Worm (Caenorhabditis elegans) whole organism, L1 larva: ENCODE results near the gene che-7.

Experiments used
- ama-1 ChIP-seq: fragments of 150-350 bp; optimal IDR thresholded peaks from 2 replicates; lab custom pipeline; 2014
- egl-27 ChIP-seq, 2 experiments: fragments of 150-350 bp in 1 of 2; sonication (generic microtip); optimal IDR thresholded peaks; 3 replicates each; lab custom pipeline; 2017 to 2018; ENCODE audit warnings: missing biosample characterization in 2 of 2, missing genetic modification characterization in 2 of 2, missing genetic modification reagents in 2 of 2
- irx-1 ChIP-seq: sonication (generic microtip); optimal IDR thresholded peaks from 2 replicates; lab custom pipeline; 2016; ENCODE audit warnings: missing genetic modification characterization, missing compliant biosample characterization
- sptf-1 ChIP-seq: fragments of 150-350 bp; optimal IDR thresholded peaks from 2 replicates; lab custom pipeline; 2014; ENCODE audit warnings: missing biosample characterization, missing genetic modification characterization

DNA sequence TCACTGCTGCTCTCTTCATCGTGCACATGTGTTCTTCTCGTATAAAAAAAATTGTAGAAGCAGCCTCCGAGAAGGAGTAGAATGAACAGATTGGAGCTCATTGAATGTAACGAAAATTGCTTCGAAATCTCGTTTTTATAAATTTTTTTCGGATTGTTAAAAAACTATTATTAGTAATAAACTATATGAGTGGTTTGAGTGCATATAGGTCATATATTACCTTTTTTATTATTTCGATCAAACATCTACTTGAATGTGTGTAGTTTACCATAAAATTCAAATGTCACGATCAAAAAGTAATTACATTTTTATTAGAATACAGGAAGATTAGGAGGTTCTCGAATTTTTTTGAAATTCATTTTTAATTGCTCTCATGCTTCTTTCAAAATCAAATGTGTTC, 16.2 kb downstream of the che-7 start, which contains the start of gene clec-216:
- TF ChIP-seq ama-1 (lab: Kevin White, UChicago) (no peak), sptf-1 (tag; lab: Kevin White, UChicago) (no peak), egl-27 (tag; optimal IDR thresholded peaks at IDR 0.05; lab: Kevin White, UChicago) (no peak), irx-1 (tag; lab: Kevin White, UChicago) (no peak)
